Worm (Caenorhabditis elegans): Measurements from ENCODE around the gene K09H11.9.

ce11 chrV:5697581-5697980, 18.8 kb downstream of the K09H11.9 start:
- TF ChIP-seq pha-4 (tag; optimal IDR thresholded peaks at IDR 0.05) (no peak), lin-13 (tag; optimal IDR thresholded peaks at IDR 0.05) (no peak)

All from whole organism, mixed stage, embryonic.